Fruit fly (Drosophila melanogaster): Measurements from ENCODE around the gene Vml.
A peak's percentile ranks its signal among the peaks of the same experiment; 100 is the strongest.

The Vml gene

DNA sequence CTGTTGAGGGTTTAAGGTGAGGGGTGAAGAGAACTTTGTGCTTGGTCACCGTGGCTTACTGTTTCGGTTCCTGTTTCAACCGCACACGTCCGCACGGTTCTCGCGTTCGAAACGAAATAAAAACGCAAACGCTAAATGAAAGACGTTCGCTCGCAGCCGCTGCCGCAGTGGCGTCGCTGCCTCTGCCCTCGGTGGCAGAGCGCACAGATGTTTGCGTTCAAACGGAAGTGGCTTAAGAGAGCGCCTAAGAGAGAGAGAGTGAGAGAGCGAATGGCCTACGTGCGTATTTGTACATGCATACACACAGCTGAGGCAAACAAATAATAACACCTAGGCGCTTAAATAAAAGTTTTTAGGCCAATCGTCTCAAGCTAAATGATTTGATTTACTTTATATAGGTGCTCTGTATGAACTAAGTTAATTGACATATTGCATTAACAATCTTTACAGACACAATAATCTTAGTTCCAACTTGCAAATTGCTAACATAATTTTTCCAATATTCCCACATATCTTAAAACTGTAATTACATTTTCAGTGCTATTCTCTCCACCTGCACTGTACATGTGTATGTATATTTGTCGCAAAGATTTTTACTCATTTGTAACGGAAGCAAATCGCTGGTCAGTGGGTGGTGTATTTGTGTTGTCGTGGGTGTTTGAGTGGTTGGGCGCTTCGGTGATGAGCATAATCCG is 17.8 kb downstream of the Vml start, which contains the start of gene CG2865 (continued):
- peak; percentile 78 for TF ChIP-seq bbx (GFP tag; IDR thresholded peaks at IDR 0.05; ENCODE audit: partially characterized antibody)
- peak; percentile 96 for TF ChIP-seq sug (tag; optimal IDR thresholded peaks at IDR 0.05)
- peak; percentile 73 for TF ChIP-seq CG10366 (GFP tag; IDR thresholded peaks at IDR 0.05)
- TF ChIP-seq CG7928 (GFP tag; optimal IDR thresholded peaks at IDR 0.05), result peak; percentile 74
- TF ChIP-seq CG31365 (tag; optimal IDR thresholded peaks at IDR 0.05), result peak; percentile 86
- TF ChIP-seq HmgD (GFP tag; optimal IDR thresholded peaks at IDR 0.05), result peak; percentile 77
- peak; percentile 60; the same call in 1 of the 3 replicates for TF ChIP-seq C15 (GFP tag; IDR thresholded peaks at IDR 0.05)
- peak; percentile 86 for TF ChIP-seq Dbx (GFP tag; IDR thresholded peaks at IDR 0.05)
- peak; percentile 91 for TF ChIP-seq CG9437 (GFP tag; optimal IDR thresholded peaks at IDR 0.05)
- peak; percentile 70 for TF ChIP-seq CG10959 (GFP tag; IDR thresholded peaks at IDR 0.05)
- TF ChIP-seq NC2α (GFP tag; optimal IDR thresholded peaks at IDR 0.05), result peak; percentile 72
- peak; percentile 92 for TF ChIP-seq lbe (GFP tag; optimal IDR thresholded peaks at IDR 0.05)
- peak; percentile 94 for TF ChIP-seq CG12769 (tag; optimal IDR thresholded peaks at IDR 0.05)
- peak; percentile 88 for TF ChIP-seq CG8281 (tag; optimal IDR thresholded peaks at IDR 0.05)
- TF ChIP-seq wek (GFP tag; optimal IDR thresholded peaks at IDR 0.05), result peak; percentile 73
- TF ChIP-seq CrebB (tag; optimal IDR thresholded peaks at IDR 0.05), result peak; percentile 96
- peak; percentile 94 for TF ChIP-seq CG10147 (GFP tag; optimal IDR thresholded peaks at IDR 0.05)
- peak; percentile 91 for TF ChIP-seq CG10267 (tag; optimal IDR thresholded peaks at IDR 0.05)
- peak; percentile 89 for TF ChIP-seq her (GFP tag; optimal IDR thresholded peaks at IDR 0.05)
- TF ChIP-seq org-1 (GFP tag; optimal IDR thresholded peaks at IDR 0.05), result peak; percentile 95
- TF ChIP-seq danr (GFP tag; IDR thresholded peaks at IDR 0.05), result peak; percentile 76
- peak; percentile 85 for TF ChIP-seq klu (GFP tag; IDR thresholded peaks at IDR 0.05)
- peak; percentile 82 for TF ChIP-seq ERR (GFP tag; optimal IDR thresholded peaks at IDR 0.05)
- peak; percentile 83 for TF ChIP-seq Taf1 (GFP tag; IDR thresholded peaks at IDR 0.05)
- TF ChIP-seq CG11723 (GFP tag; optimal IDR thresholded peaks at IDR 0.05), result peak; percentile 88
- peak; percentile 53; the same call in 1 of the 2 replicates for TF ChIP-seq bowl (GFP tag; IDR thresholded peaks at IDR 0.05)
- TF ChIP-seq tx (GFP tag; optimal IDR thresholded peaks at IDR 0.05), result peak; percentile 87
- peak; percentile 97 for TF ChIP-seq CG15269 (tag; optimal IDR thresholded peaks at IDR 0.05)
- no peak for TF ChIP-seq CG1832 (GFP tag; optimal IDR thresholded peaks at IDR 0.05)
- TF ChIP-seq croc (GFP tag; conservative IDR thresholded peaks at IDR 0.05), result peak; percentile 80
- TF ChIP-seq CG13123 (GFP tag; optimal IDR thresholded peaks at IDR 0.05), result peak; percentile 76
- peak; percentile 85 for TF ChIP-seq esg (GFP tag; conservative IDR thresholded peaks at IDR 0.05)
- peak; percentile 67; the same call in 1 of the 2 replicates for TF ChIP-seq Awh (GFP tag; IDR thresholded peaks at IDR 0.05)
- peak; percentile 96 for TF ChIP-seq CG13894 (tag; optimal IDR thresholded peaks at IDR 0.05)
- TF ChIP-seq GATAe (GFP tag; conservative IDR thresholded peaks at IDR 0.05), result peak; percentile 41; the same call in 1 of the 2 replicates
- peak; percentile 87 for TF ChIP-seq gcm2 (GFP tag; optimal IDR thresholded peaks at IDR 0.05)
- TF ChIP-seq sd (tag; optimal IDR thresholded peaks at IDR 0.05), result peak; percentile 92
- TF ChIP-seq peb (GFP tag; IDR thresholded peaks at IDR 0.05), result peak; percentile 76
- peak; percentile 90 for TF ChIP-seq CG2875 (GFP tag; optimal IDR thresholded peaks at IDR 0.05)
- no peak for TF ChIP-seq CG2129 (GFP tag; IDR thresholded peaks at IDR 0.05; ENCODE audit: partially characterized antibody)
- peak; percentile 65 for TF ChIP-seq pfk (GFP tag; optimal IDR thresholded peaks at IDR 0.05)
- TF ChIP-seq HmgZ (tag; optimal IDR thresholded peaks at IDR 0.05), result peak; percentile 96
- TF ChIP-seq gcm (GFP tag; optimal IDR thresholded peaks at IDR 0.05), result peak; percentile 96
- TF ChIP-seq slbo (GFP tag; IDR thresholded peaks at IDR 0.05), result peak; percentile 88
- TF ChIP-seq br (optimal IDR thresholded peaks at IDR 0.05), result no peak
- TF ChIP-seq CG3838 (GFP tag; optimal IDR thresholded peaks at IDR 0.05), result peak; percentile 45
- TF ChIP-seq CG3281 (GFP tag; optimal IDR thresholded peaks at IDR 0.05), result peak; percentile 97
- TF ChIP-seq emc (GFP tag; optimal IDR thresholded peaks at IDR 0.05), result peak; percentile 67
- TF ChIP-seq chn (GFP tag; optimal IDR thresholded peaks at IDR 0.05), result peak; percentile 81
- no peak for TF ChIP-seq HLH4C (GFP tag; IDR thresholded peaks at IDR 0.05; ENCODE audit: partially characterized antibody)

Measured in whole organism, embryonic.